Fruit fly (Drosophila melanogaster): ENCODE data around the gene Acsf3.

The Acsf3 gene

dm6 chrX:7372475-7372874 lies 43.6 kb downstream of the Acsf3 start:
- TF ChIP-seq EcR (GFP tag; optimal IDR thresholded peaks at IDR 0.05) (no peak), CG15710 (tag; optimal IDR thresholded peaks at IDR 0.05) (peak; percentile 26), CG13204 (GFP tag; optimal IDR thresholded peaks at IDR 0.05) (no peak), CG8159 (tag; optimal IDR thresholded peaks at IDR 0.05) (peak; percentile 35), CG12605 (GFP tag; IDR thresholded peaks at IDR 0.05) (no peak), CG17806 (tag; optimal IDR thresholded peaks at IDR 0.05) (peak; percentile 15), fd96Ca (GFP tag; IDR thresholded peaks at IDR 0.05) (no peak)

- TF ChIP-seq gl (tag; optimal IDR thresholded peaks at IDR 0.05) (no peak), CG4496 (GFP tag; IDR thresholded peaks at IDR 0.05) (no peak), CG9948 (tag; optimal IDR thresholded peaks at IDR 0.05) (no peak), CG14655 (GFP tag; optimal IDR thresholded peaks at IDR 0.05) (no peak), D1 (tag; optimal IDR thresholded peaks at IDR 0.05) (no peak), Ets98B (GFP tag; IDR thresholded peaks at IDR 0.05) (no peak), CG8159 (tag; optimal IDR thresholded peaks at IDR 0.05) (no peak), CG34367 (tag; optimal IDR thresholded peaks at IDR 0.05) (no peak), EcR (GFP tag; optimal IDR thresholded peaks at IDR 0.05) (no peak), Snoo (tag; optimal IDR thresholded peaks at IDR 0.05) (no peak), rn (GFP tag; IDR thresholded peaks at IDR 0.05) (no peak), fd96Ca (GFP tag; IDR thresholded peaks at IDR 0.05) (no peak), CG12605 (GFP tag; IDR thresholded peaks at IDR 0.05) (no peak), Pif1B (GFP tag; optimal IDR thresholded peaks at IDR 0.05) (no peak), CG13204 (GFP tag; optimal IDR thresholded peaks at IDR 0.05) (no peak), CG15710 (tag; optimal IDR thresholded peaks at IDR 0.05) (no peak), CG8301 (tag; optimal IDR thresholded peaks at IDR 0.05) (no peak), Pif1A (GFP tag; optimal IDR thresholded peaks at IDR 0.05) (no peak), CG10348 (GFP tag; IDR thresholded peaks at IDR 0.05) (no peak)
Measured at dm6 chrX:7377840-7378239, 49.0 kb downstream of the Acsf3 start, which contains the start of gene CheA7a. CheA7a (plus strand) TSS chrX:7378140.

dm6 chrX:7379569-7379968 lies 50.7 kb downstream of the Acsf3 start:
- peak; percentile 45; the same call in 1 of the 3 replicates for TF ChIP-seq fd96Ca (GFP tag; IDR thresholded peaks at IDR 0.05)
- TF ChIP-seq Pif1B (GFP tag; optimal IDR thresholded peaks at IDR 0.05), result no peak
- peak; percentile 37 for TF ChIP-seq CG14655 (GFP tag; optimal IDR thresholded peaks at IDR 0.05)
- no peak for TF ChIP-seq EcR (GFP tag; optimal IDR thresholded peaks at IDR 0.05)
- peak; percentile 37 for TF ChIP-seq Pif1A (GFP tag; optimal IDR thresholded peaks at IDR 0.05)
- no peak for TF ChIP-seq CG12605 (GFP tag; IDR thresholded peaks at IDR 0.05)
- peak; percentile 43 for TF ChIP-seq CG15710 (tag; optimal IDR thresholded peaks at IDR 0.05)
- TF ChIP-seq Ets98B (GFP tag; IDR thresholded peaks at IDR 0.05), result no peak
- TF ChIP-seq CG34367 (tag; optimal IDR thresholded peaks at IDR 0.05), result peak; percentile 8
- peak; percentile 21 for TF ChIP-seq CG8301 (tag; optimal IDR thresholded peaks at IDR 0.05)
- no peak for TF ChIP-seq D1 (tag; optimal IDR thresholded peaks at IDR 0.05)
- TF ChIP-seq rn (GFP tag; IDR thresholded peaks at IDR 0.05), result no peak
- no peak for TF ChIP-seq CG17806 (tag; optimal IDR thresholded peaks at IDR 0.05)
- peak; percentile 35 for TF ChIP-seq CG9948 (tag; optimal IDR thresholded peaks at IDR 0.05)
- no peak for TF ChIP-seq Snoo (tag; optimal IDR thresholded peaks at IDR 0.05)
- TF ChIP-seq CG4496 (GFP tag; IDR thresholded peaks at IDR 0.05), result no peak
- no peak for TF ChIP-seq gl (tag; optimal IDR thresholded peaks at IDR 0.05)
- TF ChIP-seq CG10348 (GFP tag; IDR thresholded peaks at IDR 0.05), result no peak
- TF ChIP-seq CG13204 (GFP tag; optimal IDR thresholded peaks at IDR 0.05), result no peak
- no peak for TF ChIP-seq CG32121 (GFP tag; IDR thresholded peaks at IDR 0.05)
- TF ChIP-seq CG8159 (tag; optimal IDR thresholded peaks at IDR 0.05), result peak; percentile 52
